Worm (Caenorhabditis elegans) whole organism, young adult: ENCODE data around the gene srt-56.

Source experiments
- ama-1 ChIP-seq, 3 experiments: fragments of 150-350 bp in 1 of 3; sonication (generic microtip) in 2 of 3; optimal IDR thresholded peaks; 2 replicates each; lab custom pipeline; 2014 to 2018; ENCODE audit warnings: missing biosample characterization in 2 of 3, missing genetic modification characterization in 2 of 3, missing genetic modification reagents in 2 of 3
- attf-6 ChIP-seq: fragments of 200-800 bp; sonication (Bioruptor generic); IDR thresholded peaks from 2 replicates; pipeline ENCODE4 v1.3.6; 2022; ENCODE audit warnings: missing genetic modification reagents, missing genetic modification characterization, missing compliant biosample characterization
- egl-18 ChIP-seq: fragments of 200-800 bp; sonication (Bioruptor generic); IDR thresholded peaks from 2 replicates; pipeline ENCODE4 v1.3.6; 2022; ENCODE audit warnings: missing genetic modification reagents, missing genetic modification characterization, missing compliant biosample characterization
- hlh-12 ChIP-seq: sonication (generic microtip); optimal IDR thresholded peaks from 2 replicates; lab custom pipeline; 2016; ENCODE audit warnings: missing genetic modification characterization, missing compliant biosample characterization
- hmg-20 ChIP-seq: fragments of 200-800 bp; sonication (Bioruptor generic); IDR thresholded peaks from 2 replicates; pipeline ENCODE4 v1.3.6; 2022; ENCODE audit warnings: missing genetic modification reagents, missing genetic modification characterization, missing compliant biosample characterization
- pha-4 ChIP-seq: fragments of 150-350 bp; sonication (generic microtip); optimal IDR thresholded peaks from 2 replicates; lab custom pipeline; 2014; ENCODE audit warnings: missing biosample characterization, missing genetic modification reagents, missing genetic modification characterization
- snpc-4 ChIP-seq, 5 experiments: fragments of 150-350 bp in 1 of 5; sonication (generic microtip) in 4 of 5; optimal IDR thresholded peaks; 2 replicates each; lab custom pipeline; 2014 to 2018; ENCODE audit warnings: missing genetic modification characterization in 5 of 5, missing biosample characterization in 3 of 5, antibody characterized with exemption in 2 of 5, mild to moderate bottlenecking in 2 of 5, missing compliant biosample characterization in 2 of 5, missing genotype in 2 of 5, moderate library complexity in 2 of 5, missing genetic modification reagents in 1 of 5
- zim-3 ChIP-seq: sonication (generic microtip); optimal IDR thresholded peaks from 2 replicates; lab custom pipeline; 2017; ENCODE audit warnings: mild to moderate bottlenecking, missing genetic modification characterization, moderate library complexity, missing compliant biosample characterization

DNA sequence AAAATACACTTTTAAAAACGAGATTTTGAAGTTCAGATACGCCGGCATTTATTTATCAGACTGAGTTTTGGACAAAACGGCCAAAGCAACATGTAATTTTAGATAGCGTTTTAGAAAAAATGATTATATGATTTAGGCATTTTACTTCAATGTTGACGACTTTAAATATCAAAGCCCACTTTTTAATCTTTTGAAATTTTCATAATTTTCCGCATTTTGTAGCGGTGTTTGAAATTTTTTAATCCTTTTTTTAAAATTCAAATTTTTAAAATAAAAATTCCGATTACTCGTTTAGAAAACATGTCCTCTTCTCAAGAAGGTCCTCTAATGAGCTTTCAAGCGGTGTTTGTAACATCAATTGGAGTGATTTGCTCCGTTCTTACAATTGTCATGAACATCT is 48.2 kb upstream of the srt-56 start, which contains the start of gene srbc-6:
- no peak for TF ChIP-seq hlh-12 (tag; lab: Kevin White, UChicago)
- TF ChIP-seq pha-4 = no peak
- TF ChIP-seq egl-18 (GFP tag; lab: Robert Waterston, UW) = no peak
- TF ChIP-seq snpc-4 (GFP tag; optimal IDR thresholded peaks at IDR 0.05; lab: Kevin White, UChicago) = no peak
- TF ChIP-seq snpc-4 (tag; optimal IDR thresholded peaks at IDR 0.05; lab: Kevin White, UChicago) = no peak
- no peak for TF ChIP-seq ama-1 (optimal IDR thresholded peaks at IDR 0.05; lab: Kevin White, UChicago)
- no peak for TF ChIP-seq ama-1 (GFP tag; optimal IDR thresholded peaks at IDR 0.05; lab: Kevin White, UChicago)
- no peak for TF ChIP-seq attf-6 (GFP tag; lab: Robert Waterston, UW)
- TF ChIP-seq zim-3 (tag; lab: Kevin White, UChicago) = no peak
- TF ChIP-seq hmg-20 = no peak
